Worm (Caenorhabditis elegans): ENCODE results near the gene C38C3.6.

C38C3.6 gene

ce11 chrV:1536979-1537378, 45.6 kb upstream of the C38C3.6 start, which contains the start of gene K02H11.9 (continued):
- no peak for TF ChIP-seq rcor-1 (GFP tag; IDR thresholded peaks at IDR 0.05)

ce11 chrV:1534315-1534714, 42.9 kb upstream of the C38C3.6 start, which contains the start of gene trx-5:
trx-5 (minus strand) TSS chrV:1534415.
- TF ChIP-seq gei-17 (GFP tag; optimal IDR thresholded peaks at IDR 0.05): no peak

- no peak for TF ChIP-seq tlf-1 (GFP tag; optimal IDR thresholded peaks at IDR 0.05)
- TF ChIP-seq ztf-18 (tag; optimal IDR thresholded peaks at IDR 0.05): no peak
- TF ChIP-seq let-526 (GFP tag; IDR thresholded peaks at IDR 0.05): no peak
- TF ChIP-seq tbp1 (GFP tag; optimal IDR thresholded peaks at IDR 0.05): no peak
- no peak for TF ChIP-seq madf-3 (GFP tag; IDR thresholded peaks at IDR 0.05)
- TF ChIP-seq mes-4 (tag; optimal IDR thresholded peaks at IDR 0.05): no peak
- no peak for TF ChIP-seq Y56A3A.18 (GFP tag; IDR thresholded peaks at IDR 0.05)
- TF ChIP-seq mel-28 (tag; optimal IDR thresholded peaks at IDR 0.05; ENCODE audit: borderline replicate concordance): no peak
- no peak for TF ChIP-seq lir-1 (GFP tag; conservative IDR thresholded peaks at IDR 0.05)
- no peak for TF ChIP-seq hmg-20 (GFP tag; IDR thresholded peaks at IDR 0.05)
These were observed 41.0 kb upstream of the C38C3.6 start for ce11 chrV:1532455-1532854.

ce11 chrV:1531159-1531558, 39.7 kb upstream of the C38C3.6 start, which contains the start of gene K02H11.4:
K02H11.4 (minus strand) TSS chrV:1531259.
- no peak for TF ChIP-seq chd-7 (tag; optimal IDR thresholded peaks at IDR 0.05)

- TF ChIP-seq lin-26 (GFP tag; IDR thresholded peaks at IDR 0.05) (no peak), attf-3 (GFP tag; conservative IDR thresholded peaks at IDR 0.05) (no peak), attf-5 (GFP tag; optimal IDR thresholded peaks at IDR 0.05) (no peak), nhr-120 (GFP tag; IDR thresholded peaks at IDR 0.05) (no peak), rpc-1 (optimal IDR thresholded peaks at IDR 0.05) (no peak), rpc-1 (tag; optimal IDR thresholded peaks at IDR 0.05) (no peak), B0336.3 (GFP tag; IDR thresholded peaks at IDR 0.05) (no peak), F33H1.4 (GFP tag; IDR thresholded peaks at IDR 0.05) (no peak), dox-1 (GFP tag; IDR thresholded peaks at IDR 0.05) (no peak), aptf-3 (GFP tag; IDR thresholded peaks at IDR 0.05) (no peak), nhr-27 (tag; optimal IDR thresholded peaks at IDR 0.05) (no peak), ceh-27 (GFP tag; optimal IDR thresholded peaks at IDR 0.05) (no peak), F52B5.7 (tag; optimal IDR thresholded peaks at IDR 0.05) (no peak), egrh-3 (GFP tag; IDR thresholded peaks at IDR 0.05) (no peak), rec-8 (tag; optimal IDR thresholded peaks at IDR 0.05) (no peak), akir-1 (GFP tag; optimal IDR thresholded peaks at IDR 0.05) (no peak), die-1 (tag; optimal IDR thresholded peaks at IDR 0.05) (no peak), F37B4.10 (GFP tag; IDR thresholded peaks at IDR 0.05) (no peak), C06A6.2 (GFP tag; conservative IDR thresholded peaks at IDR 0.05) (no peak), ztf-26 (tag; optimal IDR thresholded peaks at IDR 0.05) (no peak), somi-1 (GFP tag; optimal IDR thresholded peaks at IDR 0.05) (no peak)
These were observed 36.6 kb upstream of the C38C3.6 start, which contains the start of gene str-236 for ce11 chrV:1527985-1528384. str-236 (minus strand) TSS chrV:1528085.

Data from whole organism, young adult.